Worm (Caenorhabditis elegans): ENCODE data around the gene sftd-3.

sftd-3 gene

ce11 chrII:8947391-8947790, 16.6 kb downstream of the sftd-3 start, which contains the start of gene cutl-15:
cutl-15 (minus strand) TSS chrII:8947688.
- TF ChIP-seq hlh-4 (tag; optimal IDR thresholded peaks at IDR 0.05): no peak
- no peak for TF ChIP-seq rnt-1 (tag; optimal IDR thresholded peaks at IDR 0.05)
- no peak for TF ChIP-seq lsy-2 (tag; optimal IDR thresholded peaks at IDR 0.05)
- no peak for TF ChIP-seq fkh-10 (GFP tag; optimal IDR thresholded peaks at IDR 0.05)
- no peak for TF ChIP-seq elt-2 (tag; optimal IDR thresholded peaks at IDR 0.05)
- TF ChIP-seq Y116A8C.19 (tag; optimal IDR thresholded peaks at IDR 0.05; ENCODE audit: borderline replicate concordance): no peak
- no peak for TF ChIP-seq nhr-19 (GFP tag; conservative IDR thresholded peaks at IDR 0.05)
- no peak for TF ChIP-seq vab-15 (tag; optimal IDR thresholded peaks at IDR 0.05)
- TF ChIP-seq fkh-4 (tag; optimal IDR thresholded peaks at IDR 0.05; ENCODE audit: borderline replicate concordance): no peak
- no peak for TF ChIP-seq aly-2 (tag; optimal IDR thresholded peaks at IDR 0.05)
- TF ChIP-seq tbx-2 (tag; optimal IDR thresholded peaks at IDR 0.05): no peak

DNA sequence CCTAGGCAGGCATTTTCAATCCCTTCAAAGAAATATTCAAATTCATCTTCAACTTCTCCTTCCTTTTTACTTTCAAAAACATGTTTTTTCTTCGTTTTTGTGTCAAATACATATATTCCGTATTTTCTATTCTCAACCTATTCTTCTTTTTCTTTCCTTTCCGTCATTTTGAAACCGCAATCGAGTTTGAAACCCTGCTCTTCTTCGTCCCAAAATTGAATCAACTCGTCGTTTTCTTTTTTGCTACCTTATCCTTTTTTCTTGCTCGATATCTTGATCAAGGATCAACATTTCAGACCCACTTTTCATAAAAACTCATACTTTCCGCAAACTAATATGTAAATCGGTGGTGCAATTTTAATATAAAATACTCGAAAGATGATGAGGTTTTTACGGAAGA, 18.8 kb downstream of the sftd-3 start:
- TF ChIP-seq ceh-63 (GFP tag; optimal IDR thresholded peaks at IDR 0.05) (no peak), elt-3 (tag; optimal IDR thresholded peaks at IDR 0.05) (no peak), fkh-10 (GFP tag; optimal IDR thresholded peaks at IDR 0.05) (peak; percentile 61), lin-14 (GFP tag; optimal IDR thresholded peaks at IDR 0.05) (peak; percentile 42), nhr-237 (tag; optimal IDR thresholded peaks at IDR 0.05) (no peak), pag-3 (tag; optimal IDR thresholded peaks at IDR 0.05; ENCODE audit: borderline replicate concordance, insufficient read depth) (no peak), nhr-90 (tag; optimal IDR thresholded peaks at IDR 0.05; ENCODE audit: poor library complexity) (no peak)

DNA sequence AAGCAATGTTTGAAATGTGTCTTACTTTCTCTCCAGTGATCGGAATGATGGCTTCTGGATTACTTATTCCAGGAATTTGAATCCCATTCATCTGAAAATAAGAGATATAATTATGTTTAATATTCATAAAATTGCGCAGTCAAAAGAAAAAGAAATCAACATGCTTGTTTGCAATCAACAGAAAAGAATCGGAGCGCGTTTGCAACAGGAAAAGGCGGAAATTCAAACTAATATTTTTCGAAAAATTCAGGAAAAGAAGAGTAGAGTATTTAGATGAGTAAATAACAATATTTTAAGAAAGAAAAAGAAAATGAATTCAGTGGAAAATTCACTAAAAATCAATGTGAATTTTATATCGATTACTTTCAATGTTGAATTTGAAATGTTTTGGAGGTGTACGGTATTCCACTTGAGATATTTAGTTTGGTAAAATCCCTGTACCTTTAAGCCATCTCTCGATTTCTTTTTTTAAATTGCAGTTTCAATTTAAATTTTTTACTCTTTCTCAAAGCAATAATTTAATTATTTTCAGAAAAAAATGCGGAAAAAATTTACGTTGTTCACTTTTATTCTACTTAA, 23.5 kb downstream of the sftd-3 start, which contains the start of the genes set-17 and T21B10.4:
TSS of gene set-17 (minus strand) at position 127 of the 579 bp plus-strand sequence.
TSS of gene T21B10.4 (plus strand) at position 533 of the 579 bp plus-strand sequence.
- TF ChIP-seq sox-4 (tag; optimal IDR thresholded peaks at IDR 0.05) (peak; percentile 24), ceh-8 (GFP tag; optimal IDR thresholded peaks at IDR 0.05) (no peak), blmp-1 (tag; optimal IDR thresholded peaks at IDR 0.05) (peak; percentile 39), nhr-47 (tag; optimal IDR thresholded peaks at IDR 0.05) (peak; percentile 26), efl-1 (optimal IDR thresholded peaks at IDR 0.05) (peak; percentile 16 to 87), efl-1 (GFP tag; optimal IDR thresholded peaks at IDR 0.05 in 1 of 2) (peak; percentile 86 to 98), nhr-77 (tag; optimal IDR thresholded peaks at IDR 0.05) (no peak), nhr-20 (tag; optimal IDR thresholded peaks at IDR 0.05) (peak; percentile 34), dsc-1 (tag; optimal IDR thresholded peaks at IDR 0.05) (no peak), pax-3 (tag; optimal IDR thresholded peaks at IDR 0.05) (no peak), lin-14 (GFP tag; optimal IDR thresholded peaks at IDR 0.05) (no peak), nhr-71 (tag; optimal IDR thresholded peaks at IDR 0.05) (peak; percentile 37), lin-35 (GFP tag; optimal IDR thresholded peaks at IDR 0.05) (peak; percentile 76 to 94), C16A3.4 (tag; optimal IDR thresholded peaks at IDR 0.05) (peak; percentile 51), dpl-1 (GFP tag; optimal IDR thresholded peaks at IDR 0.05) (peak; percentile 72 to 90 (median 85)), snu-23 (GFP tag; optimal IDR thresholded peaks at IDR 0.05) (peak; percentile 11), lsy-2 (tag; optimal IDR thresholded peaks at IDR 0.05) (peak; percentile 24 to 67), swsn-7 (tag; optimal IDR thresholded peaks at IDR 0.05) (peak; percentile 1)

- TF ChIP-seq pqm-1 (tag; optimal IDR thresholded peaks at IDR 0.05) (no peak), nhr-85 (tag) (no peak), zip-4 (GFP tag; optimal IDR thresholded peaks at IDR 0.05) (no peak), Y116A8C.19 (tag; optimal IDR thresholded peaks at IDR 0.05; ENCODE audit: borderline replicate concordance) (no peak), zag-1 (tag; optimal IDR thresholded peaks at IDR 0.05) (no peak), lin-15B (tag; optimal IDR thresholded peaks at IDR 0.05) (no peak), aly-2 (tag; optimal IDR thresholded peaks at IDR 0.05) (no peak), ceh-90 (tag; optimal IDR thresholded peaks at IDR 0.05) (no peak), nhr-20 (tag; optimal IDR thresholded peaks at IDR 0.05) (no peak), nhr-237 (tag; optimal IDR thresholded peaks at IDR 0.05) (no peak)
Observed at ce11 chrII:8938907-8939622, 24.9 kb downstream of the sftd-3 start.

Data from whole organism, L1 larva.